Worm (Caenorhabditis elegans) whole organism, late embryonic: ENCODE results near the gene pnp-1.

Source experiments
- K02D7.2 ChIP-seq: sonication (generic microtip); optimal IDR thresholded peaks from 2 replicates; lab custom pipeline; 2017; ENCODE audit warnings: mild to moderate bottlenecking, missing genetic modification characterization, missing compliant biosample characterization
- ama-1 ChIP-seq: fragments of 150-350 bp; optimal IDR thresholded peaks from 2 replicates; lab custom pipeline; 2014
- ceh-19 ChIP-seq: fragments of 200-800 bp; sonication (Bioruptor generic); optimal IDR thresholded peaks from 2 replicates; lab custom pipeline; 2018; ENCODE audit warnings: mild to moderate bottlenecking, missing genetic modification characterization, missing compliant biosample characterization
- ceh-6 ChIP-seq: fragments of 200-800 bp; sonication (Bioruptor generic); optimal IDR thresholded peaks from 2 replicates; lab custom pipeline; 2018; ENCODE audit warnings: mild to moderate bottlenecking, missing genetic modification characterization, missing compliant biosample characterization
- dmd-4 ChIP-seq: sonication (generic microtip); optimal IDR thresholded peaks from 2 replicates; lab custom pipeline; 2016; ENCODE audit warnings: borderline replicate concordance, missing genetic modification characterization, missing compliant biosample characterization
- hlh-6 ChIP-seq: sonication (generic microtip); optimal IDR thresholded peaks from 2 replicates; lab custom pipeline; 2016; ENCODE audit warnings: missing genotype, missing genetic modification characterization, missing compliant biosample characterization
- nhr-11 ChIP-seq: fragments of 150-350 bp; optimal IDR thresholded peaks from 2 replicates; lab custom pipeline; 2014; ENCODE audit warnings: missing biosample characterization, missing genetic modification characterization
- pha-2 ChIP-seq: sonication (generic microtip); optimal IDR thresholded peaks from 2 replicates; lab custom pipeline; 2017; ENCODE audit warnings: mild to moderate bottlenecking, missing genetic modification characterization, missing compliant biosample characterization
- sox-4 ChIP-seq: sonication (generic microtip); optimal IDR thresholded peaks from 2 replicates; lab custom pipeline; 2017; ENCODE audit warnings: mild to moderate bottlenecking, missing genetic modification characterization, inconsistent platforms, missing compliant biosample characterization
- syd-9 ChIP-seq: sonication (generic microtip); optimal IDR thresholded peaks from 2 replicates; lab custom pipeline; 2016; ENCODE audit warnings: mild to moderate bottlenecking, missing genetic modification characterization, moderate library complexity, missing compliant biosample characterization

DNA sequence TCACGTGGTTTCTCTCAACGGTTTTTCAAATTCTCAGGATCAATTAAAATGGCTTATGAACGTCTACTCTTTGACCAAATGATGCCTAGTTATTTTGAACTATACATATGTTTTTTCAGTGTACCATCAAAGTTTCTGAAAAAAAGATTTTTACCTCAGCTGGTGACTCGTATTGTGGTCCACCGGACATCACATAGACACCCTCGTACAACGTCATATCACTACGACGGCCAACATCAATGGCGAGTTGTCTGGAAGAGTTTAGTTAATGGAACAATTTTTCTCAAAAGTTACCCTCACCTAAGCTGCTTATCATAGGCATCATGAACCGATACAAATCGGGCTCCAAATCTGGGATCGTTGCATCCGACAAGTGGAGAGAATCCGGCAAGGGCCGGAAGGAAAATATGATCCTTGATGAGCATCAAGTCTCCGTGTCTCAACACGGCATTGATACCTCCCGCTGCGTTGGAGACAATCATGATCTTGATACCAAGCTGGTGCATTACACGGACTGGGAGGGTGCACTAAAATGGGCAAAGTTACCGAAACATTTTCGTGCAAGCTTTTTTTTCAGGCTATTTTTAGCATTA lies 4.8 kb downstream of the pnp-1 start:
- TF ChIP-seq pha-2 (no peak), ceh-6 (no peak), sox-4 (tag; lab: Kevin White, UChicago) (no peak), syd-9 (no peak), K02D7.2 (tag; lab: Kevin White, UChicago) (no peak), dmd-4 (tag; lab: Kevin White, UChicago) (no peak), ceh-19 (GFP tag; lab: Kevin White, UChicago) (no peak), nhr-11 (tag; lab: Kevin White, UChicago) (no peak), ama-1 (no peak), hlh-6 (tag; lab: Kevin White, UChicago) (no peak)
